Worm (Caenorhabditis elegans) whole organism, young adult: Measurements from ENCODE around the gene ddx-46.

Experiments
- B0035.1 ChIP-seq: sonication (generic microtip); optimal IDR thresholded peaks from 2 replicates; lab custom pipeline; 2016; ENCODE audit warnings: missing genetic modification characterization, mild to moderate bottlenecking, missing compliant biosample characterization, missing genotype, missing genetic modification reagents
- B0261.1 ChIP-seq: sonication (generic microtip); optimal IDR thresholded peaks from 2 replicates; lab custom pipeline; 2016; ENCODE audit warnings: mild to moderate bottlenecking, missing genetic modification characterization, moderate library complexity, missing compliant biosample characterization
- F22D6.2 ChIP-seq: sonication (generic microtip); optimal IDR thresholded peaks from 2 replicates; lab custom pipeline; 2016; ENCODE audit warnings: mild to moderate bottlenecking, missing genetic modification characterization, missing compliant biosample characterization
- F37B4.10 ChIP-seq: fragments of 200-800 bp; sonication (Bioruptor generic); IDR thresholded peaks from 2 replicates; pipeline ENCODE4 v1.3.6; 2022; ENCODE audit warnings: missing genetic modification characterization, missing compliant biosample characterization
- F52B5.7 ChIP-seq: sonication (generic microtip); optimal IDR thresholded peaks from 2 replicates; lab custom pipeline; 2016; ENCODE audit warnings: mild to moderate bottlenecking, missing genetic modification characterization, missing compliant biosample characterization
- F55B11.4 ChIP-seq: sonication (generic microtip); optimal IDR thresholded peaks from 2 replicates; lab custom pipeline; 2016; ENCODE audit warnings: missing compliant biosample characterization, missing genetic modification characterization, borderline replicate concordance; ENCODE audit not compliant: insufficient read depth
- K12H6.12 ChIP-seq: fragments of 200-800 bp; sonication (Bioruptor generic); optimal IDR thresholded peaks from 2 replicates; lab custom pipeline; 2018; ENCODE audit warnings: mild to moderate bottlenecking, missing genetic modification characterization, missing compliant biosample characterization
- T07F8.4 ChIP-seq: sonication (generic microtip); optimal IDR thresholded peaks from 2 replicates; lab custom pipeline; 2016; ENCODE audit warnings: mild to moderate bottlenecking, missing genetic modification characterization, moderate library complexity, missing compliant biosample characterization
- T26A5.8 ChIP-seq: sonication (generic microtip); optimal IDR thresholded peaks from 2 replicates; lab custom pipeline; 2016; ENCODE audit warnings: missing genetic modification characterization, missing compliant biosample characterization
- Y67H2A.10 ChIP-seq: fragments of 200-800 bp; sonication (Bioruptor generic); conservative IDR thresholded peaks from 2 replicates; pipeline ENCODE4 v1.3.6; 2022; ENCODE audit warnings: missing genetic modification reagents, missing genetic modification characterization, missing compliant biosample characterization
- Y79H2A.3 ChIP-seq: fragments of 200-800 bp; sonication (Bioruptor generic); conservative IDR thresholded peaks from 2 replicates; pipeline ENCODE4 v1.3.6; 2022; ENCODE audit warnings: missing genetic modification reagents, missing genetic modification characterization, missing compliant biosample characterization
- ama-1 ChIP-seq, 3 experiments: fragments of 150-350 bp in 1 of 3; sonication (generic microtip) in 2 of 3; optimal IDR thresholded peaks; 2 replicates each; lab custom pipeline; 2014 to 2018; ENCODE audit warnings: missing biosample characterization in 2 of 3, missing genetic modification characterization in 2 of 3, missing genetic modification reagents in 2 of 3
- aptf-2 ChIP-seq: fragments of 200-800 bp; sonication (Bioruptor generic); conservative IDR thresholded peaks from 2 replicates; pipeline ENCODE4 v1.3.6; 2022; ENCODE audit warnings: missing genetic modification reagents, missing genetic modification characterization, missing compliant biosample characterization
- athp-1 ChIP-seq: sonication (generic microtip); optimal IDR thresholded peaks from 2 replicates; lab custom pipeline; 2017; ENCODE audit warnings: mild to moderate bottlenecking, missing genetic modification characterization, missing compliant biosample characterization
- attf-3 ChIP-seq: fragments of 200-800 bp; sonication (Bioruptor generic); conservative IDR thresholded peaks from 2 replicates; pipeline ENCODE4 v1.3.6; 2022; ENCODE audit warnings: missing genetic modification reagents, missing genetic modification characterization, missing compliant biosample characterization
- attf-6 ChIP-seq: fragments of 200-800 bp; sonication (Bioruptor generic); IDR thresholded peaks from 2 replicates; pipeline ENCODE4 v1.3.6; 2022; ENCODE audit warnings: missing genetic modification reagents, missing genetic modification characterization, missing compliant biosample characterization
- bed-1 ChIP-seq: fragments of 200-800 bp; sonication (Bioruptor generic); IDR thresholded peaks from 2 replicates; pipeline ENCODE4 v1.3.6; 2022; ENCODE audit warnings: missing genetic modification reagents, missing genetic modification characterization, missing compliant biosample characterization
- cebp-2 ChIP-seq: fragments of 200-800 bp; sonication (Bioruptor generic); IDR thresholded peaks from 2 replicates; pipeline ENCODE4 v1.3.6; 2022; ENCODE audit warnings: missing genetic modification characterization, missing compliant biosample characterization
- ceh-27 ChIP-seq: fragments of 200-800 bp; sonication (Bioruptor generic); optimal IDR thresholded peaks from 2 replicates; lab custom pipeline; 2018; ENCODE audit warnings: mild to moderate bottlenecking, missing genetic modification characterization, moderate library complexity, missing compliant biosample characterization
- ceh-40 ChIP-seq: fragments of 200-800 bp; sonication (Bioruptor generic); IDR thresholded peaks from 2 replicates; pipeline ENCODE4 v1.3.6; 2022; ENCODE audit warnings: missing genetic modification characterization, missing compliant biosample characterization
- ceh-79 ChIP-seq: sonication (generic microtip); optimal IDR thresholded peaks from 2 replicates; lab custom pipeline; 2017; ENCODE audit warnings: mild to moderate bottlenecking, missing genetic modification characterization, missing compliant biosample characterization
- chd-7 ChIP-seq: sonication (generic microtip); optimal IDR thresholded peaks from 2 replicates; lab custom pipeline; 2016; ENCODE audit warnings: mild to moderate bottlenecking, missing genetic modification characterization, moderate library complexity, missing compliant biosample characterization
- dox-1 ChIP-seq: fragments of 200-800 bp; sonication (Bioruptor generic); IDR thresholded peaks from 2 replicates; pipeline ENCODE4 v1.3.6; 2022; ENCODE audit warnings: missing genetic modification reagents, missing genetic modification characterization, missing compliant biosample characterization
- efl-1 ChIP-seq: fragments of 150-350 bp; optimal IDR thresholded peaks from 2 replicates; lab custom pipeline; 2014; ENCODE audit warnings: missing biosample characterization, missing genetic modification reagents, missing genetic modification characterization
- ets-4 ChIP-seq: fragments of 200-800 bp; sonication (Bioruptor generic); optimal IDR thresholded peaks from 2 replicates; lab custom pipeline; 2018; ENCODE audit warnings: mild to moderate bottlenecking, missing genetic modification characterization, missing compliant biosample characterization
- gei-17 ChIP-seq: fragments of 200-800 bp; sonication (Bioruptor generic); optimal IDR thresholded peaks from 2 replicates; lab custom pipeline; 2018; ENCODE audit warnings: mild to moderate bottlenecking, missing genetic modification characterization, missing compliant biosample characterization
- hlh-12 ChIP-seq: sonication (generic microtip); optimal IDR thresholded peaks from 2 replicates; lab custom pipeline; 2016; ENCODE audit warnings: missing genetic modification characterization, missing compliant biosample characterization
- hlh-26 ChIP-seq: fragments of 200-800 bp; sonication (Bioruptor generic); conservative IDR thresholded peaks from 2 replicates; pipeline ENCODE4 v1.3.6; 2022; ENCODE audit warnings: missing genetic modification reagents, missing genetic modification characterization, missing compliant biosample characterization
- hmg-20 ChIP-seq: fragments of 200-800 bp; sonication (Bioruptor generic); IDR thresholded peaks from 2 replicates; pipeline ENCODE4 v1.3.6; 2022; ENCODE audit warnings: missing genetic modification reagents, missing genetic modification characterization, missing compliant biosample characterization
- hsf-1 ChIP-seq: fragments of 200-800 bp; sonication (Bioruptor generic); IDR thresholded peaks from 2 replicates; pipeline ENCODE4 v1.3.6; 2022; ENCODE audit warnings: missing genetic modification reagents, missing genetic modification characterization, missing compliant biosample characterization
- let-526 ChIP-seq: fragments of 200-800 bp; sonication (Bioruptor generic); IDR thresholded peaks from 2 replicates; pipeline ENCODE4 v1.3.6; 2022; ENCODE audit warnings: missing genetic modification reagents, missing genetic modification characterization, missing compliant biosample characterization
- lir-1 ChIP-seq: fragments of 200-800 bp; sonication (Bioruptor generic); conservative IDR thresholded peaks from 2 replicates; pipeline ENCODE4 v1.3.6; 2022; ENCODE audit warnings: missing genetic modification reagents, missing genetic modification characterization, missing compliant biosample characterization
- madf-6 ChIP-seq: fragments of 200-800 bp; sonication (Bioruptor generic); IDR thresholded peaks from 2 replicates; pipeline ENCODE4 v1.3.6; 2022; ENCODE audit warnings: missing genetic modification reagents, missing genetic modification characterization, missing compliant biosample characterization
- madf-8 ChIP-seq: fragments of 200-800 bp; sonication (Bioruptor generic); conservative IDR thresholded peaks from 2 replicates; pipeline ENCODE4 v1.3.6; 2022; ENCODE audit warnings: missing genetic modification reagents, missing genetic modification characterization, missing compliant biosample characterization
- nfyb-1 ChIP-seq: fragments of 200-800 bp; sonication (Bioruptor generic); IDR thresholded peaks from 2 replicates; pipeline ENCODE4 v1.3.6; 2022; ENCODE audit warnings: missing genetic modification reagents, missing genetic modification characterization, missing compliant biosample characterization
- nhr-179 ChIP-seq: sonication (generic microtip); optimal IDR thresholded peaks from 2 replicates; lab custom pipeline; 2016; ENCODE audit warnings: mild to moderate bottlenecking, missing genetic modification characterization, missing compliant biosample characterization
- nhr-80 ChIP-seq: sonication (generic microtip); optimal IDR thresholded peaks from 2 replicates; lab custom pipeline; 2016; ENCODE audit warnings: missing genetic modification characterization, missing compliant biosample characterization
- pbrm-1 ChIP-seq: fragments of 200-800 bp; sonication (Bioruptor generic); IDR thresholded peaks from 2 replicates; pipeline ENCODE4 v1.3.6; 2022; ENCODE audit warnings: missing genetic modification reagents, missing genetic modification characterization, missing compliant biosample characterization
- rec-8 ChIP-seq, 2 experiments: sonication (generic microtip); optimal IDR thresholded peaks; 2 replicates each; lab custom pipeline; 2016; ENCODE audit warnings: mild to moderate bottlenecking in 2 of 2, missing genetic modification characterization in 2 of 2, missing genetic modification reagents in 2 of 2, missing genotype in 2 of 2, missing biosample characterization in 1 of 2, missing compliant biosample characterization in 1 of 2, moderate library complexity in 1 of 2
- sea-2 ChIP-seq: fragments of 200-800 bp; sonication (Bioruptor generic); IDR thresholded peaks from 2 replicates; pipeline ENCODE4 v1.3.6; 2022; ENCODE audit warnings: missing genetic modification characterization, missing compliant biosample characterization
- snpc-3.4 ChIP-seq: sonication (generic microtip); optimal IDR thresholded peaks from 2 replicates; lab custom pipeline; 2017; ENCODE audit warnings: missing genetic modification characterization, mild to moderate bottlenecking, missing compliant biosample characterization, antibody characterized with exemption, moderate library complexity, missing genotype, missing genetic modification reagents
- snpc-4 ChIP-seq, 5 experiments: fragments of 150-350 bp in 1 of 5; sonication (generic microtip) in 4 of 5; optimal IDR thresholded peaks; 2 replicates each; lab custom pipeline; 2014 to 2018; ENCODE audit warnings: missing genetic modification characterization in 5 of 5, missing biosample characterization in 3 of 5, antibody characterized with exemption in 2 of 5, mild to moderate bottlenecking in 2 of 5, missing compliant biosample characterization in 2 of 5, missing genotype in 2 of 5, moderate library complexity in 2 of 5, missing genetic modification reagents in 1 of 5
- somi-1 ChIP-seq: fragments of 200-800 bp; sonication (Bioruptor generic); optimal IDR thresholded peaks from 2 replicates; lab custom pipeline; 2018; ENCODE audit warnings: mild to moderate bottlenecking, missing genetic modification characterization, missing compliant biosample characterization
- tbp1 ChIP-seq: fragments of 200-800 bp; sonication (Bioruptor generic); optimal IDR thresholded peaks from 2 replicates; lab custom pipeline; 2018; ENCODE audit warnings: mild to moderate bottlenecking, missing genetic modification characterization, missing compliant biosample characterization
- tlf-1 ChIP-seq: fragments of 200-800 bp; sonication (Bioruptor generic); optimal IDR thresholded peaks from 2 replicates; lab custom pipeline; 2018; ENCODE audit warnings: mild to moderate bottlenecking, missing genetic modification characterization, missing compliant biosample characterization
- unc-130 ChIP-seq: sonication (generic microtip); optimal IDR thresholded peaks from 2 replicates; lab custom pipeline; 2016; ENCODE audit warnings: missing genetic modification reagents, missing genetic modification characterization, missing compliant biosample characterization
- xnd-1 ChIP-seq: sonication (generic microtip); optimal IDR thresholded peaks from 2 replicates; lab custom pipeline; 2016; ENCODE audit warnings: missing genotype, missing genetic modification reagents, missing genetic modification characterization, missing compliant biosample characterization
- zim-3 ChIP-seq: sonication (generic microtip); optimal IDR thresholded peaks from 2 replicates; lab custom pipeline; 2017; ENCODE audit warnings: mild to moderate bottlenecking, missing genetic modification characterization, moderate library complexity, missing compliant biosample characterization
- ztf-26 ChIP-seq: sonication (generic microtip); optimal IDR thresholded peaks from 2 replicates; lab custom pipeline; 2017; ENCODE audit warnings: missing genetic modification characterization, missing compliant biosample characterization

The ddx-46 gene

ce11 chrIV:1260474-1260873 lies 49.0 kb downstream of the ddx-46 start (continued):
- TF ChIP-seq unc-130 (GFP tag; lab: Kevin White, UChicago) (no peak), efl-1 (GFP tag; lab: Kevin White, UChicago) (no peak), ceh-27 (GFP tag; lab: Kevin White, UChicago) (no peak), Y67H2A.10 (no peak), hmg-20 (GFP tag; lab: Robert Waterston, UW) (no peak), F55B11.4 (tag; lab: Kevin White, UChicago) (no peak), ceh-79 (no peak), snpc-4 (GFP tag; optimal IDR thresholded peaks at IDR 0.05; lab: Kevin White, UChicago) (no peak), snpc-4 (tag; optimal IDR thresholded peaks at IDR 0.05; lab: Kevin White, UChicago) (peak; percentile 83 to 96 (median 92)), B0261.1 (no peak), rec-8 (tag; optimal IDR thresholded peaks at IDR 0.05; lab: Kevin White, UChicago) (no peak), K12H6.12 (no peak), tbp1 (GFP tag; lab: Kevin White, UChicago) (peak; percentile 45), pbrm-1 (GFP tag; lab: Robert Waterston, UW) (peak; percentile 71; the same call in 1 of the 2 replicates), lir-1 (GFP tag; lab: Robert Waterston, UW) (no peak), hlh-26 (no peak), Y79H2A.3 (GFP tag; lab: Robert Waterston, UW) (no peak), aptf-2 (no peak), bed-1 (GFP tag; lab: Robert Waterston, UW) (no peak), nhr-80 (no peak), xnd-1 (tag; lab: Kevin White, UChicago) (no peak), F52B5.7 (tag; lab: Kevin White, UChicago) (no peak), T07F8.4 (tag; lab: Kevin White, UChicago) (no peak), attf-6 (peak; percentile 11; the same call in 1 of the 2 replicates), hsf-1 (GFP tag; lab: Robert Waterston, UW) (no peak), snpc-3.4 (peak; percentile 91), athp-1 (tag; lab: Kevin White, UChicago) (no peak), ama-1 (optimal IDR thresholded peaks at IDR 0.05; lab: Kevin White, UChicago) (no peak), ama-1 (GFP tag; optimal IDR thresholded peaks at IDR 0.05; lab: Kevin White, UChicago) (no peak), gei-17 (GFP tag; lab: Kevin White, UChicago) (no peak), zim-3 (tag; lab: Kevin White, UChicago) (no peak), dox-1 (peak; percentile 41; the same call in 1 of the 2 replicates), ztf-26 (tag; lab: Kevin White, UChicago) (no peak), cebp-2 (no peak), hlh-12 (tag; lab: Kevin White, UChicago) (no peak), nfyb-1 (GFP tag; lab: Robert Waterston, UW) (no peak), chd-7 (tag; lab: Kevin White, UChicago) (no peak), ets-4 (no peak), T26A5.8 (tag; lab: Kevin White, UChicago) (no peak), let-526 (GFP tag; lab: Robert Waterston, UW) (no peak), madf-8 (no peak), sea-2 (no peak), B0035.1 (tag; lab: Kevin White, UChicago) (no peak), F22D6.2 (no peak), ceh-40 (GFP tag; lab: Robert Waterston, UW) (no peak), somi-1 (GFP tag; lab: Kevin White, UChicago) (no peak), tlf-1 (no peak), nhr-179 (no peak), attf-3 (GFP tag; lab: Robert Waterston, UW) (no peak), madf-6 (GFP tag; lab: Robert Waterston, UW) (peak; percentile 78), F37B4.10 (GFP tag; lab: Robert Waterston, UW) (no peak)
